Fruit fly (Drosophila melanogaster): ENCODE results near the gene CG4956.

DNA sequence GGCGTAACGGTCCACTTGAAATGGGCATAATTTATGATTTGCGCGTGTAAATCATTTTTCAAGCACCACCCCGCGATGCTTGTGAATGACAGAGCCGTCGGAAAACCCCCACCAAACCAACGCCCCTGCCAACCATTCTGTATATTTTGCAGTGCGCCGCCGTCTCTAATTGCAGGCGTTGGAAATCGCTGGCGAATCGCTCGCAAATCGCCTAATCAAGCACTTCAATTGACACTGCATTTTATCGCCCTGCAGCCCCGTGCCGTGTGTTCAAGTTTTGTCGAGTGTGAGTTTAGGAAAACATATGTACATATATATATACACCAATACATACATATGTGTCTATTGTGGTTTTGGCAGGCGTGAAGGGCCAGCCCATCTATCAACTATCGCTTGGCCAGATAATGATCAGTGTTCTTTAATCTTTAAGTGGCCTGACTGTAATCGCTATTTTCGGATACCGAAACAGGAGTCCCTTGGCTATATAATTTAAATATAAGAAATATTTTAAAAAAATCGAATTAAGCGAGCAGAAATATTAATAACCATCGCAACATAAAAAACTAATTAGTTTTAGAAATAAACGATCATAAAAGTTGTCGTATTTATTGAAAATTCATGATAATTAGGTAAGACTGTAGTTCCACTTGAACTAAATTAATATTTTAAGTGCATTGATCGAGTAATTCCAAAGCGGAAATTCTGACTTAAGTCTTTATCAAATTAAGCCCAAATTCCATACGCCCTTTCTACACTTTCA, 15.9 kb downstream of the CG4956 start:
- TF ChIP-seq Hr39 (GFP tag; optimal IDR thresholded peaks at IDR 0.05) (no peak), CG7368 (GFP tag; optimal IDR thresholded peaks at IDR 0.05) (no peak), CG11294 (GFP tag; IDR thresholded peaks at IDR 0.05) (no peak), Ets96B (tag; optimal IDR thresholded peaks at IDR 0.05) (no peak), CG1621 (tag; optimal IDR thresholded peaks at IDR 0.05) (no peak), Smox (GFP tag; optimal IDR thresholded peaks at IDR 0.05) (no peak), esn (GFP tag; optimal IDR thresholded peaks at IDR 0.05) (no peak), fkh (GFP tag; optimal IDR thresholded peaks at IDR 0.05) (no peak)

All from whole organism, prepupa.